Worm (Caenorhabditis elegans): ENCODE data around the gene laf-1.

laf-1 gene

DNA sequence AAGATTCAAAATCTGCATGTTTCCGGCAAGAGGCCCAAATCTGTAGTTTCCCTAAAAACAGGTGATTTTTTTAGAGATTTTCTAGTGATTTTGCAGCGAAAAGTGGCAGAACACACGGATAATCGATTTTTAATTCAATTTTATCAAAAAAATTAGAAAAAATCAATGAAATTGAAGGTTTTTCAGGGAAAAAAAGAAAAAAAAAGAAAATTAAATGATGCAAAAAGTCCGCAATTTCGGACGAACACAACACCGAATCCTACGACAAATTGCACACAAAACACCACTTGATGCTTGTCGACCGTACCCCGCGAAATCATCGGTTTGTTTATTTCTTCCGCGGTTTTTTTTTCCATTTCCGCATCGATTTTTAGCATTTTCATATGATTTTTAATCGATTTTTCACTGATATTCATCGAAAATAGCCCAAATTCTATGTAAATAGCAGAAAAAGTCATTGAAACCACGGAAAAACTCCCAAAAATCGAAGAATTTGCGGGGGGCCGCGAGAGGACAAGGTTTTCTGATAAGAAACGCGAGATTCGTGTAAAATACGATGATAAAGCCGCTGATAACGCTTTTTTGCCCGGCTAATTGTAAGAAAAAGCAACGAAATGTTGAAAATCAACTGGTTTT, 36.2 kb upstream of the laf-1 start, which contains the start of gene tufm-1 (continued):
- no peak for TF ChIP-seq daf-8 (GFP tag; IDR thresholded peaks at IDR 0.05)
- no peak for TF ChIP-seq F26F4.8 (GFP tag; conservative IDR thresholded peaks at IDR 0.05)
- TF ChIP-seq nhr-76 (tag; optimal IDR thresholded peaks at IDR 0.05): no peak
- TF ChIP-seq pha-4 (GFP tag; IDR thresholded peaks at IDR 0.05): no peak
- no peak for TF ChIP-seq pha-4 (tag; optimal IDR thresholded peaks at IDR 0.05)
- TF ChIP-seq ceh-62 (tag; optimal IDR thresholded peaks at IDR 0.05): no peak
- no peak for TF ChIP-seq hmg-1.1 (GFP tag; IDR thresholded peaks at IDR 0.05)
- TF ChIP-seq F44E2.7 (GFP tag; IDR thresholded peaks at IDR 0.05): no peak
- TF ChIP-seq ceh-28 (tag; optimal IDR thresholded peaks at IDR 0.05): peak; percentile 7
- TF ChIP-seq fkh-10 (GFP tag; optimal IDR thresholded peaks at IDR 0.05): no peak
- no peak for TF ChIP-seq ceh-20 (GFP tag; IDR thresholded peaks at IDR 0.05)
- TF ChIP-seq nhr-237 (tag; optimal IDR thresholded peaks at IDR 0.05): no peak
- TF ChIP-seq dpl-1 (GFP tag; optimal IDR thresholded peaks at IDR 0.05): peak; percentile 54
- no peak for TF ChIP-seq D1046.2 (GFP tag; IDR thresholded peaks at IDR 0.05)
- no peak for TF ChIP-seq snpc-4 (tag; optimal IDR thresholded peaks at IDR 0.05)
- no peak for TF ChIP-seq F49E8.2 (tag; optimal IDR thresholded peaks at IDR 0.05; ENCODE audit: borderline replicate concordance)
- no peak for TF ChIP-seq unc-130 (GFP tag; optimal IDR thresholded peaks at IDR 0.05)
- TF ChIP-seq dve-1 (tag; optimal IDR thresholded peaks at IDR 0.05; ENCODE audit: insufficient read depth): peak; percentile 38
- peak; percentile 75 for TF ChIP-seq lin-38 (GFP tag; IDR thresholded peaks at IDR 0.05)
- TF ChIP-seq nhr-41 (GFP tag; IDR thresholded peaks at IDR 0.05): no peak
- TF ChIP-seq ceh-32 (tag; optimal IDR thresholded peaks at IDR 0.05; ENCODE audit: poor library complexity): no peak
- TF ChIP-seq aly-2 (tag; optimal IDR thresholded peaks at IDR 0.05): no peak
- TF ChIP-seq Y75B8A.6 (GFP tag; IDR thresholded peaks at IDR 0.05): no peak
- no peak for TF ChIP-seq nhr-48 (tag; optimal IDR thresholded peaks at IDR 0.05)
- TF ChIP-seq unc-39 (tag; optimal IDR thresholded peaks at IDR 0.05): no peak
- peak; percentile 8 for TF ChIP-seq mep-1 (tag; optimal IDR thresholded peaks at IDR 0.05)
- no peak for TF ChIP-seq ztf-11 (tag; optimal IDR thresholded peaks at IDR 0.05)
- TF ChIP-seq mes-2 (tag; optimal IDR thresholded peaks at IDR 0.05; ENCODE audit: poor library complexity, severe bottlenecking): peak; percentile 63
- no peak for TF ChIP-seq attf-4 (tag; optimal IDR thresholded peaks at IDR 0.05)
- TF ChIP-seq Y105C5A.15 (GFP tag; IDR thresholded peaks at IDR 0.05): no peak
- TF ChIP-seq lin-29 (GFP tag; IDR thresholded peaks at IDR 0.05): no peak
- TF ChIP-seq egl-27 (tag; optimal IDR thresholded peaks at IDR 0.05): no peak

DNA sequence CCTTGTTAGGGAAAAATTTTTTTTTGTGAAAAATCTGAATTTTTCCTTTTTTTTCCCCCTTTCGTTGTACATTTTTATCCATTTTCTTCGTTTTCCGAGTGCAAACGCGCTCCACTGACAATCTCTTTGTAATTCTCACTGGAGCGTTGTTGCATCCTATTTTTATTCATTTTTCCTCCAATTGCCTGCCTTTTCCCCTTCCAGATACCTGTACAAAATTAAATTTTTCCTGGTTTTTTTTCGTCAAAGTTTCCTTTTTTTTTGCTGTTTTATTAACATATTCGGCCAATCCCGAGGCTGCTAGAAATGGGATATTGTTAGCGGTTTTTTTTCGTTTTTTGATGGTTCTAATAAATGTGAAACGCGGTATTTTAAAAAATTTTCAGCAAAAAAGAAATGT, 32.6 kb upstream of the laf-1 start:
- 0 out of 2 replicates have a peak, but pooled peaks have one; percentile 31 for TF ChIP-seq nhr-42 (GFP tag; IDR thresholded peaks at IDR 0.05)
- TF ChIP-seq unc-39 (tag; optimal IDR thresholded peaks at IDR 0.05): no peak
- no peak for TF ChIP-seq nhr-77 (tag; optimal IDR thresholded peaks at IDR 0.05)
- peak; percentile 2 for TF ChIP-seq nhr-48 (tag; optimal IDR thresholded peaks at IDR 0.05)
- peak; percentile 29 for TF ChIP-seq T20F7.1 (GFP tag; optimal IDR thresholded peaks at IDR 0.05)
- peak; percentile 43 for TF ChIP-seq sdz-12 (GFP tag; optimal IDR thresholded peaks at IDR 0.05)
- TF ChIP-seq fos-1 (tag; optimal IDR thresholded peaks at IDR 0.05): no peak
- TF ChIP-seq mxl-3 (GFP tag; optimal IDR thresholded peaks at IDR 0.05): no peak
- 0 out of 2 replicates have a peak, but pooled peaks have one; percentile 42 for TF ChIP-seq ctbp-1 (GFP tag; IDR thresholded peaks at IDR 0.05)
- no peak for TF ChIP-seq snpc-1.2 (GFP tag; IDR thresholded peaks at IDR 0.05)
- no peak for TF ChIP-seq nhr-28 (tag; optimal IDR thresholded peaks at IDR 0.05)
- peak; percentile 40 for TF ChIP-seq spr-3 (GFP tag; optimal IDR thresholded peaks at IDR 0.05)
- TF ChIP-seq F49E8.2 (tag; optimal IDR thresholded peaks at IDR 0.05; ENCODE audit: borderline replicate concordance): peak; percentile 47
- peak; percentile 22 for TF ChIP-seq nhr-102 (tag; optimal IDR thresholded peaks at IDR 0.05)
- TF ChIP-seq zfp-3 (GFP tag; conservative IDR thresholded peaks at IDR 0.05): 0 out of 2 replicates have a peak, but pooled peaks have one; percentile 19
- no peak for TF ChIP-seq mxl-2 (GFP tag; conservative IDR thresholded peaks at IDR 0.05)
- no peak for TF ChIP-seq lin-13 (GFP tag; optimal IDR thresholded peaks at IDR 0.05)
- TF ChIP-seq duxl-1 (tag; optimal IDR thresholded peaks at IDR 0.05; ENCODE audit: poor library complexity): peak; percentile 53
- TF ChIP-seq unc-130 (GFP tag; optimal IDR thresholded peaks at IDR 0.05): peak; percentile 41
- no peak for TF ChIP-seq Y5F2A.4 (GFP tag; optimal IDR thresholded peaks at IDR 0.05)
- no peak for TF ChIP-seq aly-2 (tag; optimal IDR thresholded peaks at IDR 0.05)
- TF ChIP-seq gei-8 (GFP tag; optimal IDR thresholded peaks at IDR 0.05): peak; percentile 20
- peak in 1 of 2 experiments; percentile 31 for TF ChIP-seq daf-16 (GFP tag; optimal IDR thresholded peaks at IDR 0.05)
- TF ChIP-seq daf-16 (tag; optimal IDR thresholded peaks at IDR 0.05): peak; percentile 23

Measured in whole organism, L4 larva.